Fruit fly (Drosophila melanogaster): ENCODE measurements around the gene CG45413.
A peak's percentile ranks its signal among the peaks of the same experiment; 100 is the strongest.

The CG45413 gene

dm6 chr3L:6931850-6932249 is at the start of gene CG45413:
Gene CG45413, minus strand, starts transcription at chr3L:6931950.
- no peak for TF ChIP-seq noc (tag; optimal IDR thresholded peaks at IDR 0.05)

- TF ChIP-seq noc (tag; optimal IDR thresholded peaks at IDR 0.05), result no peak
Observed at dm6 chr3L:6981109-6981741, 49.5 kb upstream of the CG45413 start.

dm6 chr3L:6980553-6980952 is 48.8 kb upstream of the CG45413 start:
- no peak for TF ChIP-seq noc (tag; optimal IDR thresholded peaks at IDR 0.05)

dm6 chr3L:6979387-6980249 is 47.9 kb upstream of the CG45413 start, which contains the start of gene Galphai:
Gene Galphai, minus strand, starts transcription at chr3L:6980044.
- TF ChIP-seq noc (tag; optimal IDR thresholded peaks at IDR 0.05), result peak; percentile 22

- TF ChIP-seq noc (tag; optimal IDR thresholded peaks at IDR 0.05), result no peak
Observed at dm6 chr3L:6978757-6979386, 47.1 kb upstream of the CG45413 start.

- TF ChIP-seq noc (tag; optimal IDR thresholded peaks at IDR 0.05), result no peak
Observed at dm6 chr3L:6978030-6978683, 46.4 kb upstream of the CG45413 start.

- no peak for TF ChIP-seq noc (tag; optimal IDR thresholded peaks at IDR 0.05)
Observed at dm6 chr3L:6977391-6977790, 45.6 kb upstream of the CG45413 start.

dm6 chr3L:6976601-6977140 is 44.9 kb upstream of the CG45413 start:
- TF ChIP-seq noc (tag; optimal IDR thresholded peaks at IDR 0.05), result no peak

dm6 chr3L:6975875-6976274 is 44.1 kb upstream of the CG45413 start:
- TF ChIP-seq noc (tag; optimal IDR thresholded peaks at IDR 0.05), result no peak

dm6 chr3L:6972367-6972766 is 40.6 kb upstream of the CG45413 start, which contains the start of gene CG10063:
Gene CG10063, minus strand, starts transcription at chr3L:6972467.
- TF ChIP-seq noc (tag; optimal IDR thresholded peaks at IDR 0.05), result no peak

- TF ChIP-seq noc (tag; optimal IDR thresholded peaks at IDR 0.05), result no peak
Observed at dm6 chr3L:6971298-6971697, 39.5 kb upstream of the CG45413 start.

- peak; percentile 60 for TF ChIP-seq noc (tag; optimal IDR thresholded peaks at IDR 0.05)
Observed at dm6 chr3L:6968961-6969814, 37.4 kb upstream of the CG45413 start, which contains the start of the genes Mis12 and CG9953. Gene Mis12, minus strand, starts transcription at chr3L:6969048. Gene CG9953, plus strand, starts transcription at chr3L:6969658.

dm6 chr3L:6967797-6968196 is 36.0 kb upstream of the CG45413 start, which contains the start of gene CG10064:
Gene CG10064, minus strand, starts transcription at chr3L:6967897.
- no peak for TF ChIP-seq noc (tag; optimal IDR thresholded peaks at IDR 0.05)

- TF ChIP-seq noc (tag; optimal IDR thresholded peaks at IDR 0.05), result peak; percentile 50
Observed at dm6 chr3L:6964488-6965152, 32.9 kb upstream of the CG45413 start, which contains the start of gene sgl. Gene sgl, minus strand, starts transcription at chr3L:6964758.

Measured in whole organism, larva.